Worm (Caenorhabditis elegans): ENCODE measurements around the gene srg-15.

ce11 chrII:8704413-8704874, 5.8 kb downstream of the srg-15 start, which contains the start of gene prx-5:
- no peak for TF ChIP-seq ham-2 (GFP tag; optimal IDR thresholded peaks at IDR 0.05)
- TF ChIP-seq unc-62 (GFP tag; optimal IDR thresholded peaks at IDR 0.05) = no peak
- no peak for TF ChIP-seq ceh-83 (GFP tag; optimal IDR thresholded peaks at IDR 0.05)
- no peak for TF ChIP-seq snpc-4 (tag; optimal IDR thresholded peaks at IDR 0.05)
- TF ChIP-seq unc-39 (tag; optimal IDR thresholded peaks at IDR 0.05) = no peak
- TF ChIP-seq nhr-237 (tag; optimal IDR thresholded peaks at IDR 0.05) = no peak
- TF ChIP-seq nhr-28 (tag; optimal IDR thresholded peaks at IDR 0.05) = no peak
- no peak for TF ChIP-seq hlh-1 (tag; optimal IDR thresholded peaks at IDR 0.05)
- no peak for TF ChIP-seq ztf-11 (tag; optimal IDR thresholded peaks at IDR 0.05)
- no peak for TF ChIP-seq elt-1 (tag; optimal IDR thresholded peaks at IDR 0.05; ENCODE audit: borderline replicate concordance, insufficient read depth)
- TF ChIP-seq blmp-1 (tag; optimal IDR thresholded peaks at IDR 0.05) = no peak
- TF ChIP-seq nhr-12 (tag; optimal IDR thresholded peaks at IDR 0.05) = no peak

Measured in whole organism, mixed stage, embryonic.